Worm (Caenorhabditis elegans): ENCODE results near the gene unc-71.

Gene unc-71

DNA sequence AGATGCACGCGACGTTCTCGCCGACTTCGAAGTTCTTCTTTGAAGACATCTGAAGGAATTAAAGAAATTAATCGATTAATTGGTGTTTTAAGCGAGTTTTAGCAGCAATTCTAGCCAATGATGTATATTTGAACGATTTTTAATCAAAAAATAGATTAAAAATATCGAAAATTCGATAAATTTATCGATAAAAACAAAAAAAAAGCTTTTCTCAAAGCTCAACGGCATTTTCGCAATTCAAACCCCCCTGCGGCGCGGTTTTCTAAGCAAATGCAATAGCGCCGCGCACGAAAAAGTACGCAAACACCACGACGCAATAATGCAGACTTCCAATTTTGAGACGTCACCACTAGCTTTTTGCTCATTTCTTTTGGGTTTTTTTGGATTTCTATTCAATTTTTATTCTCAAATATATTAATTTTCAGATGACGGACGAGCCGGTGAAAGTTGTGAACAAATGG lies 16.9 kb downstream of the unc-71 start, which contains the start of the genes mrg-1 and spcs-2 (continued):
- TF ChIP-seq repo-1 (tag; optimal IDR thresholded peaks at IDR 0.05) (no peak), pbrm-1 (GFP tag; IDR thresholded peaks at IDR 0.05) (peak; percentile 91), hrde-1 (tag; optimal IDR thresholded peaks at IDR 0.05; ENCODE audit: borderline replicate concordance) (peak; percentile 15), T07F8.4 (tag; optimal IDR thresholded peaks at IDR 0.05) (peak; percentile 50), madf-3 (GFP tag; IDR thresholded peaks at IDR 0.05) (peak; percentile 89), ceh-91 (GFP tag; IDR thresholded peaks at IDR 0.05) (peak; percentile 78), aptf-3 (GFP tag; IDR thresholded peaks at IDR 0.05) (no peak), nfya-2 (GFP tag; IDR thresholded peaks at IDR 0.05) (no peak), rcor-1 (GFP tag; IDR thresholded peaks at IDR 0.05) (peak; percentile 82), ztf-28 (GFP tag; IDR thresholded peaks at IDR 0.05) (peak; percentile 71; the same call in 1 of the 2 replicates), dox-1 (GFP tag; IDR thresholded peaks at IDR 0.05) (peak; percentile 93), chd-7 (tag; optimal IDR thresholded peaks at IDR 0.05) (no peak), madf-10 (tag; optimal IDR thresholded peaks at IDR 0.05) (peak; percentile 68), Y56A3A.18 (GFP tag; IDR thresholded peaks at IDR 0.05) (no peak), ama-1 (optimal IDR thresholded peaks at IDR 0.05) (no peak), ama-1 (GFP tag; optimal IDR thresholded peaks at IDR 0.05) (peak in 1 of 2 experiments; percentile 55), dpl-1 (GFP tag; optimal IDR thresholded peaks at IDR 0.05) (peak; percentile 77), somi-1 (GFP tag; optimal IDR thresholded peaks at IDR 0.05) (no peak), bed-1 (GFP tag; IDR thresholded peaks at IDR 0.05) (no peak), fkh-3 (tag; optimal IDR thresholded peaks at IDR 0.05) (no peak), ztf-22 (GFP tag; optimal IDR thresholded peaks at IDR 0.05) (no peak), mxl-1 (tag; optimal IDR thresholded peaks at IDR 0.05) (no peak), F52B5.7 (tag; optimal IDR thresholded peaks at IDR 0.05) (no peak), nhr-179 (tag; optimal IDR thresholded peaks at IDR 0.05) (no peak), ztf-3 (GFP tag; optimal IDR thresholded peaks at IDR 0.05) (no peak), gei-17 (GFP tag; optimal IDR thresholded peaks at IDR 0.05) (no peak), F55B11.4 (tag; optimal IDR thresholded peaks at IDR 0.05; ENCODE audit: borderline replicate concordance, insufficient read depth) (no peak), ZK185.1 (tag; optimal IDR thresholded peaks at IDR 0.05; ENCODE audit: poor library complexity, severe bottlenecking) (peak; percentile 91), him-1 (tag; optimal IDR thresholded peaks at IDR 0.05) (peak; percentile 38), ccch-3 (GFP tag; optimal IDR thresholded peaks at IDR 0.05) (no peak), Y53F4B.3 (GFP tag; IDR thresholded peaks at IDR 0.05) (no peak), mcd-1 (GFP tag; IDR thresholded peaks at IDR 0.05) (peak; percentile 87), mes-4 (tag; optimal IDR thresholded peaks at IDR 0.05) (no peak), lin-40 (tag; optimal IDR thresholded peaks at IDR 0.05) (peak; percentile 88)

DNA sequence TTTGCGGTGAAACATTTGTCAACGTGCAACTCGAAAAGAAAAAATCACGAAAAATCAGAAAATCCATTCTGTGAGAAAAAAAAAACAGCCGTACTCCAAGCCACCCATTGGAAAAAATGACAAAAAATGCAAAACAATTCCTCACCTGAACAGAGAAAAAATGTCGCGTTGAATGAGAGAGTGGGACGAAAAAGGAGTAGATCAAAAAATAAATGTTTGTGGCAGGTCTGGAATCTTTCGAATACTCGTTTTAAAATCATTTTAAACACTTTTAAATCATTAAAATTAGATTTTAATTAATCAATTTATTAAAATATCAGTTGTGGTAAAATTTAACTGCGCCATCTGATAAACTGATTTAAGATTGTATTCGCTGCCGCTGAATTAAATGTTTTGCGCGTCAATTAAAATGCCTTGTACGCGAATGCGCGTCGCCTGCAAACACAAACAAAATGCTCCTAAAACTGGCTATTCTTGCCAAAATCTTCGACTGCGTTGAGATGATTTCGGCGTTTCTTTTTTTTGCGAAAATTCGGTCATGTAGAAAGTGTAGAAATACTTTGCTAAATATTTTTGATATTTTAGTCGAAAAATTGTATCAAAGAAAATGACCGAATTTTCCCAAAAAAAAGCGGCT lies 21.4 kb downstream of the unc-71 start, which contains the start of gene Y37D8A.6:
Gene Y37D8A.6 (minus strand): TSS at position 238 of the 637 bp plus-strand sequence.
- TF ChIP-seq F57C9.4 (tag; optimal IDR thresholded peaks at IDR 0.05) (no peak), ccch-3 (GFP tag; optimal IDR thresholded peaks at IDR 0.05) (no peak), snpc-1.3 (tag; optimal IDR thresholded peaks at IDR 0.05; ENCODE audit: insufficient read depth) (no peak), nhr-27 (tag; optimal IDR thresholded peaks at IDR 0.05) (no peak), efl-1 (GFP tag; optimal IDR thresholded peaks at IDR 0.05) (peak; percentile 52), F52B5.7 (tag; optimal IDR thresholded peaks at IDR 0.05) (no peak), hmg-20 (GFP tag; IDR thresholded peaks at IDR 0.05) (no peak), tbp1 (GFP tag; optimal IDR thresholded peaks at IDR 0.05) (no peak), D2030.7 (GFP tag; IDR thresholded peaks at IDR 0.05) (0 out of 2 replicates have a peak, but pooled peaks have one; percentile 7), F39B2.1 (GFP tag; IDR thresholded peaks at IDR 0.05) (no peak), lir-1 (GFP tag; conservative IDR thresholded peaks at IDR 0.05) (no peak), nhr-179 (tag; optimal IDR thresholded peaks at IDR 0.05) (no peak), aptf-3 (GFP tag; IDR thresholded peaks at IDR 0.05) (no peak)

Measured in whole organism, young adult.